Worm (Caenorhabditis elegans) whole organism, L4 larva: ENCODE data around the gene ivns-1.

Experiments
- jun-1 ChIP-seq: fragments of 150-350 bp; optimal IDR thresholded peaks from 2 replicates; lab custom pipeline; 2014; ENCODE audit warnings: missing biosample characterization, missing genetic modification reagents, missing genetic modification characterization
- mdt-29 ChIP-seq: fragments of 200-800 bp; sonication (Bioruptor generic); IDR thresholded peaks from 2 replicates; pipeline ENCODE4 v1.3.6; 2022; ENCODE audit warnings: missing genetic modification reagents, missing genetic modification characterization, missing compliant biosample characterization

ce11 chrX:12620310-12620709, 13.8 kb downstream of the ivns-1 start:
- TF ChIP-seq jun-1 (tag; lab: Kevin White, UChicago) = no peak
- no peak for TF ChIP-seq mdt-29 (GFP tag; lab: Robert Waterston, UW)
